Fruit fly (Drosophila melanogaster) whole organism, embryonic: ENCODE data around the gene CG9747.

Experiments used
- Abd-B ChIP-seq: fragments of 200-800 bp; sonication (Bioruptor generic); optimal IDR thresholded peaks from 2 replicates; lab custom pipeline; 2018; ENCODE audit warnings: missing biosample characterization, mild to moderate bottlenecking, missing genetic modification characterization, moderate library complexity
- CG1024 ChIP-seq: fragments of 200-800 bp; sonication (Bioruptor generic); IDR thresholded peaks from 2 replicates; pipeline ENCODE4 v1.3.6; 2022; ENCODE audit warnings: missing biosample characterization, missing genetic modification characterization
- CG11696 ChIP-seq: fragments of 200-800 bp; sonication (Bioruptor generic); IDR thresholded peaks from 2 replicates; pipeline ENCODE4 v1.3.6; 2022; ENCODE audit warnings: missing biosample characterization, missing genetic modification characterization
- CG12769 ChIP-seq: fragments of 200-800 bp; sonication (Bioruptor generic); optimal IDR thresholded peaks from 2 replicates; lab custom pipeline; 2019; ENCODE audit warnings: missing biosample characterization, mild to moderate bottlenecking, missing genetic modification characterization, moderate library complexity
- CG13424 ChIP-seq: fragments of 200-800 bp; sonication (Bioruptor generic); optimal IDR thresholded peaks from 2 replicates; lab custom pipeline; 2019; ENCODE audit warnings: missing biosample characterization, mild to moderate bottlenecking, missing genetic modification characterization, moderate library complexity
- CG15696 ChIP-seq: fragments of 200-800 bp; sonication (Bioruptor generic); optimal IDR thresholded peaks from 2 replicates; lab custom pipeline; 2019; ENCODE audit warnings: missing biosample characterization, mild to moderate bottlenecking, missing genetic modification characterization, moderate library complexity
- CG18262 ChIP-seq: fragments of 200-800 bp; optimal IDR thresholded peaks from 3 replicates; lab custom pipeline; 2019; ENCODE audit warnings: missing biosample characterization, mild to moderate bottlenecking, missing genetic modification characterization, moderate library complexity
- CG18476 ChIP-seq: fragments of 200-800 bp; sonication (Bioruptor generic); optimal IDR thresholded peaks from 2 replicates; lab custom pipeline; 2016; ENCODE audit warnings: missing biosample characterization, mild to moderate bottlenecking, missing genetic modification characterization
- CG2678 ChIP-seq: fragments of 200-800 bp; sonication (Bioruptor generic); optimal IDR thresholded peaks from 3 replicates; lab custom pipeline; 2019; ENCODE audit warnings: missing biosample characterization, mild to moderate bottlenecking, missing genetic modification characterization, moderate library complexity
- CG32767 ChIP-seq: fragments of 200-800 bp; sonication (Bioruptor generic); IDR thresholded peaks from 2 replicates; pipeline ENCODE4 v1.3.6; 2022; ENCODE audit warnings: missing biosample characterization, missing genetic modification characterization
- CG32772 ChIP-seq: fragments of 200-800 bp; sonication (Bioruptor generic); IDR thresholded peaks from 2 replicates; pipeline ENCODE4 v1.3.6; 2022; ENCODE audit warnings: missing biosample characterization, missing genetic modification characterization
- CG42726 ChIP-seq: fragments of 200-800 bp; sonication (Bioruptor generic); IDR thresholded peaks from 2 replicates; pipeline ENCODE4 v1.3.6; 2022; ENCODE audit warnings: missing biosample characterization, missing genetic modification characterization; ENCODE audit not compliant: partially characterized antibody
- CG4282 ChIP-seq: fragments of 200-800 bp; sonication (Bioruptor generic); optimal IDR thresholded peaks from 2 replicates; lab custom pipeline; 2016; ENCODE audit warnings: missing biosample characterization, missing genetic modification characterization
- CG6254 ChIP-seq: fragments of 200-800 bp; sonication (Bioruptor generic); optimal IDR thresholded peaks from 3 replicates; lab custom pipeline; 2017; ENCODE audit warnings: mild to moderate bottlenecking, missing biosample characterization, missing genetic modification reagents, missing genetic modification characterization
- CG6813 ChIP-seq: fragments of 200-800 bp; sonication (Bioruptor generic); optimal IDR thresholded peaks from 2 replicates; lab custom pipeline; 2017; ENCODE audit warnings: missing biosample characterization, missing genetic modification characterization, mild to moderate bottlenecking, moderate library complexity, missing genetic modification reagents
- CG8359 ChIP-seq: fragments of 200-800 bp; sonication (Bioruptor generic); optimal IDR thresholded peaks from 2 replicates; lab custom pipeline; 2017; ENCODE audit warnings: missing biosample characterization, mild to moderate bottlenecking, missing genetic modification characterization, borderline replicate concordance
- CG8765 ChIP-seq: fragments of 200-800 bp; sonication (Bioruptor generic); IDR thresholded peaks from 2 replicates; pipeline ENCODE4 v1.3.6; 2022; ENCODE audit warnings: missing biosample characterization, missing genetic modification characterization
- CrebB ChIP-seq: fragments of 200-800 bp; sonication (Bioruptor generic); optimal IDR thresholded peaks from 3 replicates; lab custom pipeline; 2018; ENCODE audit warnings: missing biosample characterization, mild to moderate bottlenecking, missing genetic modification characterization
- Eip74EF ChIP-seq, 2 experiments: fragments of 200-800 bp in 1 of 2; fragments of >200 bp in 1 of 2; sonication (Bioruptor generic) in 1 of 2; optimal IDR thresholded peaks; 2 replicates each; lab custom pipeline; 2017 to 2019; ENCODE audit warnings: missing biosample characterization in 2 of 2, missing genetic modification characterization in 2 of 2, mild to moderate bottlenecking in 1 of 2, moderate library complexity in 1 of 2
- MESR4 ChIP-seq: fragments of 200-800 bp; sonication (Bioruptor generic); optimal IDR thresholded peaks from 2 replicates; lab custom pipeline; 2018; ENCODE audit warnings: missing biosample characterization, mild to moderate bottlenecking, missing genetic modification characterization, moderate library complexity
- Med ChIP-seq: fragments of 200-800 bp; sonication (Bioruptor generic); peaks from one replicate; lab custom pipeline; 2016; ENCODE audit warnings: missing biosample characterization, missing genetic modification characterization, mild to moderate bottlenecking, inconsistent platforms, moderate library complexity
- Mrtf ChIP-seq: fragments of 200-800 bp; sonication (Bioruptor generic); IDR thresholded peaks from 3 replicates; pipeline ENCODE4 v1.3.6; 2022; ENCODE audit warnings: missing biosample characterization, missing genetic modification characterization
- Nf-YB ChIP-seq: fragments of 200-800 bp; sonication (Bioruptor generic); optimal IDR thresholded peaks from 3 replicates; lab custom pipeline; 2019; ENCODE audit warnings: missing biosample characterization, mild to moderate bottlenecking, missing genetic modification characterization, moderate library complexity
- Pdp1 ChIP-seq, 2 experiments: fragments of 200-800 bp; sonication (Bioruptor generic); optimal IDR thresholded peaks; 3 replicates each; lab custom pipeline; 2016; ENCODE audit warnings: missing biosample characterization in 2 of 2, missing genetic modification characterization in 2 of 2, mild to moderate bottlenecking in 1 of 2, moderate library complexity in 1 of 2
- TFAM ChIP-seq: fragments of 200-800 bp; sonication (Bioruptor generic); optimal IDR thresholded peaks from 2 replicates; lab custom pipeline; 2017; ENCODE audit warnings: missing biosample characterization, missing genetic modification characterization, inconsistent platforms
- Xrp1 ChIP-seq: fragments of 200-800 bp; sonication (Bioruptor generic); IDR thresholded peaks from 2 replicates; pipeline ENCODE4 v1.3.6; 2022; ENCODE audit warnings: missing biosample characterization, missing genetic modification characterization
- cad ChIP-seq: fragments of >200 bp; optimal IDR thresholded peaks from 2 replicates; lab custom pipeline; 2017; ENCODE audit warnings: missing biosample characterization, missing genetic modification characterization
- cas ChIP-seq: fragments of 200-800 bp; sonication (Bioruptor generic); IDR thresholded peaks from 2 replicates; pipeline ENCODE4 v1.3.6; 2022; ENCODE audit warnings: missing biosample characterization, missing genetic modification characterization
- chinmo ChIP-seq: fragments of 200-800 bp; sonication (Bioruptor generic); IDR thresholded peaks from 4 replicates; pipeline ENCODE4 v1.3.6; 2022; ENCODE audit warnings: missing biosample characterization, missing genetic modification characterization; ENCODE audit not compliant: partially characterized antibody
- corto ChIP-seq: fragments of 200-800 bp; sonication (Bioruptor generic); optimal IDR thresholded peaks from 2 replicates; lab custom pipeline; 2016; ENCODE audit warnings: missing biosample characterization, mild to moderate bottlenecking, missing genetic modification characterization, moderate library complexity
- esg ChIP-seq: fragments of 200-800 bp; sonication (Bioruptor generic); conservative IDR thresholded peaks from 2 replicates; pipeline ENCODE4 v1.3.6; 2022; ENCODE audit warnings: missing biosample characterization, missing genetic modification characterization
- gce ChIP-seq: fragments of 200-800 bp; sonication (Bioruptor generic); IDR thresholded peaks from 3 replicates; pipeline ENCODE4 v1.3.6; 2022; ENCODE audit warnings: missing biosample characterization, missing genetic modification characterization
- gem ChIP-seq: fragments of 200-800 bp; sonication (Bioruptor generic); optimal IDR thresholded peaks from 2 replicates; lab custom pipeline; 2019; ENCODE audit warnings: missing biosample characterization, mild to moderate bottlenecking, missing genetic modification characterization, moderate library complexity
- gsb-n ChIP-seq: fragments of 200-800 bp; sonication (Bioruptor generic); optimal IDR thresholded peaks from 3 replicates; lab custom pipeline; 2018; ENCODE audit warnings: missing biosample characterization, mild to moderate bottlenecking, missing genetic modification characterization
- kni ChIP-seq: fragments of 200-800 bp; sonication (Bioruptor generic); optimal IDR thresholded peaks from 3 replicates; lab custom pipeline; 2017; ENCODE audit warnings: mild to moderate bottlenecking, missing biosample characterization, missing genetic modification reagents, missing genetic modification characterization
- knrl ChIP-seq: fragments of 200-800 bp; sonication (Bioruptor generic); IDR thresholded peaks from 3 replicates; pipeline ENCODE4 v1.3.6; 2022; ENCODE audit warnings: missing biosample characterization, missing genetic modification characterization; ENCODE audit not compliant: partially characterized antibody
- nom ChIP-seq: fragments of 200-800 bp; sonication (Bioruptor generic); optimal IDR thresholded peaks from 2 replicates; lab custom pipeline; 2017; ENCODE audit warnings: missing biosample characterization, missing genetic modification characterization, mild to moderate bottlenecking, moderate library complexity, missing genetic modification reagents
- sob ChIP-seq: fragments of 200-800 bp; sonication (Bioruptor generic); IDR thresholded peaks from 2 replicates; pipeline ENCODE4 v1.3.6; 2022; ENCODE audit warnings: missing biosample characterization, missing genetic modification characterization
- sug ChIP-seq: fragments of 200-800 bp; optimal IDR thresholded peaks from 2 replicates; lab custom pipeline; 2019; ENCODE audit warnings: missing biosample characterization, mild to moderate bottlenecking, missing genetic modification characterization, moderate library complexity
- trh ChIP-seq: fragments of 200-800 bp; sonication (Bioruptor generic); optimal IDR thresholded peaks from 2 replicates; lab custom pipeline; 2016; ENCODE audit warnings: missing biosample characterization, missing genetic modification characterization
- zfh1 ChIP-seq: fragments of 200-800 bp; sonication (Bioruptor generic); IDR thresholded peaks from 3 replicates; pipeline ENCODE4 v1.3.6; 2022; ENCODE audit warnings: missing biosample characterization, missing genetic modification characterization
- zfh2 ChIP-seq: fragments of 200-800 bp; sonication (Bioruptor generic); optimal IDR thresholded peaks from 2 replicates; lab custom pipeline; 2016; ENCODE audit warnings: missing biosample characterization, missing genetic modification characterization

The CG9747 gene

dm6 chr3R:30174160-30175002 is 16.7 kb downstream of the CG9747 start, which contains the start of gene Mlc2 (continued):
- TF ChIP-seq sug (tag; lab: Kevin White, UChicago) (no peak), Med (GFP tag; lab: Kevin White, UChicago) (peak; percentile 53), CG18476 (GFP tag; lab: Kevin White, UChicago) (no peak), gce (GFP tag; lab: Robert Waterston, UW) (0 out of 3 replicates have a peak, but pooled peaks have one; percentile 27), gem (tag; lab: Kevin White, UChicago) (no peak), chinmo (GFP tag; lab: Robert Waterston, UW) (0 out of 4 replicates have a peak, but pooled peaks have one; percentile 53), zfh2 (GFP tag; lab: Kevin White, UChicago) (no peak), Nf-YB (GFP tag; lab: Kevin White, UChicago) (peak; percentile 48), Eip74EF (GFP tag; optimal IDR thresholded peaks at IDR 0.05; lab: Kevin White, UChicago) (no peak), corto (no peak), Xrp1 (no peak), sob (GFP tag; lab: Robert Waterston, UW) (no peak), CG4282 (no peak), CG11696 (GFP tag; lab: Robert Waterston, UW) (no peak), Mrtf (GFP tag; lab: Robert Waterston, UW) (peak; percentile 54; the same call in 1 of the 3 replicates), CG32767 (GFP tag; lab: Robert Waterston, UW) (peak; percentile 37; the same call in 1 of the 2 replicates), TFAM (GFP tag; lab: Kevin White, UChicago) (no peak), CG8359 (GFP tag; lab: Kevin White, UChicago) (no peak), esg (GFP tag; lab: Robert Waterston, UW) (no peak), MESR4 (no peak), cad (GFP tag; lab: Kevin White, UChicago) (no peak), CrebB (tag; lab: Kevin White, UChicago) (no peak), nom (GFP tag; lab: Kevin White, UChicago) (no peak), gsb-n (no peak), CG8765 (no peak), trh (GFP tag; lab: Kevin White, UChicago) (no peak), Abd-B (GFP tag; lab: Kevin White, UChicago) (no peak), CG32772 (GFP tag; lab: Robert Waterston, UW) (no peak), CG12769 (tag; lab: Kevin White, UChicago) (peak; percentile 44), CG6813 (GFP tag; lab: Kevin White, UChicago) (no peak), CG1024 (GFP tag; lab: Robert Waterston, UW) (no peak), CG13424 (tag; lab: Kevin White, UChicago) (no peak), CG15696 (no peak), CG42726 (GFP tag; lab: Robert Waterston, UW) (no peak), kni (GFP tag; lab: Kevin White, UChicago) (no peak), Pdp1 (GFP tag; optimal IDR thresholded peaks at IDR 0.05; lab: Kevin White, UChicago) (peak in 1 of 2 experiments; percentile 85), zfh1 (GFP tag; lab: Robert Waterston, UW) (no peak), CG18262 (tag; lab: Kevin White, UChicago) (no peak), CG6254 (no peak), CG2678 (tag; lab: Kevin White, UChicago) (no peak), cas (GFP tag; lab: Robert Waterston, UW) (no peak), knrl (GFP tag; lab: Robert Waterston, UW) (no peak)
